Worm (Caenorhabditis elegans) whole organism, L1 larva: ENCODE data around the gene dap-3.
A peak's percentile ranks its signal among the peaks of the same experiment; 100 is the strongest.

Source experiments
- F16B12.6 ChIP-seq: fragments of 150-350 bp; optimal IDR thresholded peaks from 2 replicates; lab custom pipeline; 2014; ENCODE audit warnings: missing biosample characterization, missing genetic modification characterization
- alr-1 ChIP-seq: fragments of 200-800 bp; sonication (Bioruptor generic); optimal IDR thresholded peaks from 2 replicates; lab custom pipeline; 2018; ENCODE audit warnings: borderline replicate concordance, mild to moderate bottlenecking, missing genetic modification characterization, missing compliant biosample characterization
- aly-2 ChIP-seq: fragments of 150-350 bp; optimal IDR thresholded peaks from 2 replicates; lab custom pipeline; 2014; ENCODE audit warnings: missing biosample characterization, missing genetic modification characterization
- ceh-8 ChIP-seq: fragments of 200-800 bp; sonication (Bioruptor generic); optimal IDR thresholded peaks from 2 replicates; lab custom pipeline; 2018; ENCODE audit warnings: mild to moderate bottlenecking, missing genetic modification characterization, moderate library complexity, missing compliant biosample characterization
- ceh-90 ChIP-seq: sonication (generic microtip); optimal IDR thresholded peaks from 2 replicates; lab custom pipeline; 2016; ENCODE audit warnings: missing genetic modification characterization, missing compliant biosample characterization
- ces-1 ChIP-seq: fragments of 150-350 bp; optimal IDR thresholded peaks from 2 replicates; lab custom pipeline; 2014; ENCODE audit warnings: missing biosample characterization, missing genetic modification reagents, missing genetic modification characterization
- dpl-1 ChIP-seq, 3 experiments: fragments of 150-350 bp in 2 of 3; sonication (generic microtip) in 1 of 3; optimal IDR thresholded peaks; 2 replicates each; lab custom pipeline; 2014 to 2017; ENCODE audit warnings: missing biosample characterization in 3 of 3, missing genetic modification characterization in 3 of 3, missing genetic modification reagents in 3 of 3
- efl-1 ChIP-seq, 4 experiments: fragments of 150-350 bp; optimal IDR thresholded peaks in 3 of 4; peaks in 1 of 4; 1 replicate in 1 of 4; 2 replicates in 3 of 4; lab custom pipeline; 2014; ENCODE audit warnings: missing biosample characterization in 2 of 4, missing genetic modification characterization in 2 of 4, missing genetic modification reagents in 2 of 4
- fkh-8 ChIP-seq: sonication (generic microtip); optimal IDR thresholded peaks from 2 replicates; lab custom pipeline; 2016; ENCODE audit warnings: mild to moderate bottlenecking, missing genetic modification characterization, missing compliant biosample characterization
- hlh-17 ChIP-seq: fragments of 200-800 bp; sonication (Bioruptor generic); optimal IDR thresholded peaks from 2 replicates; lab custom pipeline; 2018; ENCODE audit warnings: missing genetic modification characterization, mild to moderate bottlenecking, missing compliant biosample characterization, moderate library complexity, borderline replicate concordance
- hpl-2 ChIP-seq: fragments of 150-350 bp; optimal IDR thresholded peaks from 2 replicates; lab custom pipeline; 2014; ENCODE audit warnings: missing biosample characterization, missing genetic modification reagents, missing genetic modification characterization
- isw-1 ChIP-seq: fragments of 200-800 bp; sonication (Bioruptor generic); IDR thresholded peaks from 2 replicates; pipeline ENCODE4 v1.3.6; 2022; ENCODE audit warnings: missing genetic modification characterization, missing compliant biosample characterization
- lin-13 ChIP-seq: fragments of 150-350 bp; optimal IDR thresholded peaks from 2 replicates; lab custom pipeline; 2014; ENCODE audit warnings: missing biosample characterization, missing genetic modification reagents, missing genetic modification characterization
- lin-14 ChIP-seq: fragments of 200-800 bp; sonication (Bioruptor generic); optimal IDR thresholded peaks from 2 replicates; lab custom pipeline; 2018; ENCODE audit warnings: mild to moderate bottlenecking, missing genetic modification characterization, moderate library complexity, missing compliant biosample characterization
- lin-35 ChIP-seq, 2 experiments: fragments of 150-350 bp; optimal IDR thresholded peaks; 2 replicates each; lab custom pipeline; 2014; ENCODE audit warnings: missing biosample characterization in 2 of 2, missing genetic modification characterization in 2 of 2, missing genetic modification reagents in 2 of 2
- lin-39 ChIP-seq: fragments of 150-350 bp; optimal IDR thresholded peaks from 2 replicates; lab custom pipeline; 2014; ENCODE audit warnings: missing biosample characterization, missing genetic modification reagents, missing genetic modification characterization
- mab-9 ChIP-seq: fragments of 200-800 bp; sonication (Bioruptor generic); IDR thresholded peaks from 2 replicates; pipeline ENCODE4 v1.3.6; 2022; ENCODE audit warnings: missing genetic modification reagents, missing genetic modification characterization, missing compliant biosample characterization
- mdl-1 ChIP-seq, 2 experiments: fragments of 150-350 bp; optimal IDR thresholded peaks; 2 replicates each; lab custom pipeline; 2014 to 2017; ENCODE audit warnings: missing biosample characterization in 2 of 2, missing genetic modification characterization in 2 of 2, inconsistent platforms in 1 of 2
- mef-2 ChIP-seq: fragments of 150-350 bp; optimal IDR thresholded peaks from 2 replicates; lab custom pipeline; 2014; ENCODE audit warnings: missing biosample characterization, missing genetic modification characterization
- nhr-11 ChIP-seq: fragments of 150-350 bp; optimal IDR thresholded peaks from 2 replicates; lab custom pipeline; 2014; ENCODE audit warnings: missing biosample characterization, missing genetic modification characterization
- nhr-12 ChIP-seq: sonication (generic microtip); optimal IDR thresholded peaks from 2 replicates; lab custom pipeline; 2017; ENCODE audit warnings: missing biosample characterization, missing genetic modification characterization
- nhr-20 ChIP-seq: sonication (generic microtip); optimal IDR thresholded peaks from 2 replicates; lab custom pipeline; 2016; ENCODE audit warnings: mild to moderate bottlenecking, missing genetic modification characterization, missing compliant biosample characterization
- nhr-76 ChIP-seq: sonication (generic microtip); optimal IDR thresholded peaks from 2 replicates; lab custom pipeline; 2017; ENCODE audit warnings: missing biosample characterization, missing genetic modification characterization
- nhr-77 ChIP-seq: fragments of 150-350 bp; optimal IDR thresholded peaks from 2 replicates; lab custom pipeline; 2014; ENCODE audit warnings: missing biosample characterization, missing genetic modification characterization
- nhr-85 ChIP-seq: sonication (generic microtip); peaks from one replicate; lab custom pipeline; 2016; ENCODE audit warnings: missing genetic modification characterization, inconsistent platforms, missing compliant biosample characterization
- nhr-90 ChIP-seq: sonication (generic microtip); optimal IDR thresholded peaks from 2 replicates; lab custom pipeline; 2016; ENCODE audit warnings: mild to moderate bottlenecking, missing genetic modification characterization, missing compliant biosample characterization; ENCODE audit not compliant: poor library complexity
- pag-3 ChIP-seq: sonication (generic microtip); optimal IDR thresholded peaks from 2 replicates; lab custom pipeline; 2017; ENCODE audit warnings: missing genetic modification characterization, mild to moderate bottlenecking, missing compliant biosample characterization, antibody characterized with exemption, borderline replicate concordance; ENCODE audit not compliant: insufficient read depth
- pax-3 ChIP-seq: fragments of 200-800 bp; sonication (Bioruptor generic); optimal IDR thresholded peaks from 2 replicates; lab custom pipeline; 2018; ENCODE audit warnings: mild to moderate bottlenecking, missing genetic modification characterization, moderate library complexity, missing compliant biosample characterization
- rnt-1 ChIP-seq: sonication (generic microtip); optimal IDR thresholded peaks from 2 replicates; lab custom pipeline; 2016; ENCODE audit warnings: mild to moderate bottlenecking, missing genetic modification characterization, moderate library complexity, missing compliant biosample characterization
- snu-23 ChIP-seq: sonication (generic microtip); optimal IDR thresholded peaks from 2 replicates; lab custom pipeline; 2016; ENCODE audit warnings: missing genetic modification characterization, missing compliant biosample characterization
- swsn-7 ChIP-seq: sonication (generic microtip); optimal IDR thresholded peaks from 2 replicates; lab custom pipeline; 2016; ENCODE audit warnings: missing genetic modification characterization, missing compliant biosample characterization
- tlp-1 ChIP-seq: fragments of 150-350 bp; optimal IDR thresholded peaks from 2 replicates; lab custom pipeline; 2014; ENCODE audit warnings: missing biosample characterization, missing genetic modification characterization
- unc-98 ChIP-seq: fragments of 200-800 bp; sonication (Bioruptor generic); IDR thresholded peaks from 2 replicates; pipeline ENCODE4 v1.3.6; 2022; ENCODE audit warnings: missing genetic modification characterization, missing compliant biosample characterization
- xbp-1 ChIP-seq: sonication (generic microtip); optimal IDR thresholded peaks from 2 replicates; lab custom pipeline; 2016; ENCODE audit warnings: missing genetic modification characterization, missing compliant biosample characterization
- zip-4 ChIP-seq: fragments of 200-800 bp; sonication (Bioruptor generic); optimal IDR thresholded peaks from 2 replicates; lab custom pipeline; 2018; ENCODE audit warnings: mild to moderate bottlenecking, missing genetic modification characterization, moderate library complexity, missing compliant biosample characterization
- ztf-11 ChIP-seq, 2 experiments: sonication (generic microtip); optimal IDR thresholded peaks; 2 replicates each; lab custom pipeline; 2016 to 2017; ENCODE audit warnings: missing genetic modification characterization in 2 of 2, missing biosample characterization in 1 of 2, missing compliant biosample characterization in 1 of 2

Gene dap-3

ce11 chrII:10563368-10563767, 17.6 kb upstream of the dap-3 start, which contains the start of gene cdc-48.1 (continued):
- TF ChIP-seq nhr-77 (tag; lab: Kevin White, UChicago) (peak; percentile 100), xbp-1 (tag; lab: Kevin White, UChicago) (peak; percentile 100), nhr-20 (tag; lab: Kevin White, UChicago) (peak; percentile 100), mab-9 (GFP tag; lab: Robert Waterston, UW) (peak; percentile 99), unc-98 (GFP tag; lab: Robert Waterston, UW) (peak; percentile 95), hpl-2 (GFP tag; lab: Kevin White, UChicago) (peak; percentile 99), swsn-7 (tag; lab: Kevin White, UChicago) (peak; percentile 100), ces-1 (GFP tag; lab: Kevin White, UChicago) (peak; percentile 97), nhr-11 (tag; lab: Kevin White, UChicago) (peak; percentile 100), ztf-11 (tag; optimal IDR thresholded peaks at IDR 0.05; lab: Kevin White, UChicago) (peak in 1 of 2 experiments; percentile 98), nhr-12 (peak; percentile 72), dpl-1 (GFP tag; optimal IDR thresholded peaks at IDR 0.05; lab: Kevin White, UChicago) (peak; percentile 100), isw-1 (peak; percentile 100), mef-2 (peak; percentile 98), mdl-1 (tag; optimal IDR thresholded peaks at IDR 0.05; lab: Kevin White, UChicago) (peak; percentile 82 to 99), fkh-8 (tag; lab: Kevin White, UChicago) (peak; percentile 100), hlh-17 (no peak), F16B12.6 (tag; lab: Kevin White, UChicago) (peak; percentile 81), ceh-8 (GFP tag; lab: Kevin White, UChicago) (peak; percentile 99), nhr-76 (tag; lab: Kevin White, UChicago) (peak; percentile 88), alr-1 (tag; lab: Kevin White, UChicago) (no peak), aly-2 (peak; percentile 100), zip-4 (GFP tag; lab: Kevin White, UChicago) (peak; percentile 96), nhr-90 (peak; percentile 100), pag-3 (tag; lab: Kevin White, UChicago) (peak; percentile 91), nhr-85 (tag; lab: Kevin White, UChicago) (peak; percentile 100), rnt-1 (tag; lab: Kevin White, UChicago) (peak; percentile 100), lin-13 (peak; percentile 100), lin-35 (GFP tag; optimal IDR thresholded peaks at IDR 0.05; lab: Kevin White, UChicago) (peak; percentile 100), tlp-1 (no peak), lin-39 (tag; lab: Kevin White, UChicago) (peak; percentile 100)

ce11 chrII:10564578-10564977, 16.4 kb upstream of the dap-3 start, which contains the start of the genes C06A1.6 and C06A1.7:
C06A1.6 (minus strand) TSS chrII:10564678.
C06A1.7 (plus strand) TSS chrII:10564891.
- TF ChIP-seq ceh-90 (tag; lab: Kevin White, UChicago) = no peak
- TF ChIP-seq efl-1 (optimal IDR thresholded peaks at IDR 0.05; lab: Kevin White, UChicago) = no peak
- TF ChIP-seq efl-1 (GFP tag; optimal IDR thresholded peaks at IDR 0.05 in 1 of 2; lab: Kevin White, UChicago) = peak in 1 of 2 experiments; percentile 30

- no peak for TF ChIP-seq lin-35 (GFP tag; optimal IDR thresholded peaks at IDR 0.05; lab: Kevin White, UChicago)
- no peak for TF ChIP-seq nhr-20 (tag; lab: Kevin White, UChicago)
- TF ChIP-seq snu-23 (GFP tag; lab: Kevin White, UChicago) = no peak
- TF ChIP-seq nhr-90 = no peak
- TF ChIP-seq pax-3 (tag; lab: Kevin White, UChicago) = no peak
- peak; percentile 30 for TF ChIP-seq lin-14 (GFP tag; lab: Kevin White, UChicago)
- no peak for TF ChIP-seq alr-1 (tag; lab: Kevin White, UChicago)
- TF ChIP-seq ceh-8 (GFP tag; lab: Kevin White, UChicago) = no peak
- TF ChIP-seq hpl-2 (GFP tag; lab: Kevin White, UChicago) = no peak
Measured at ce11 chrII:10566458-10566857, 14.5 kb upstream of the dap-3 start.
